Worm (Caenorhabditis elegans): ENCODE results near the gene tbc-20.
A peak's percentile ranks its signal among the peaks of the same experiment; 100 is the strongest.

- TF ChIP-seq F13C5.2 (tag; optimal IDR thresholded peaks at IDR 0.05): no peak
- no peak for TF ChIP-seq ama-1 (optimal IDR thresholded peaks at IDR 0.05)
- no peak for TF ChIP-seq tbx-37 (GFP tag; conservative IDR thresholded peaks at IDR 0.05)
- TF ChIP-seq hmg-4 (GFP tag; optimal IDR thresholded peaks at IDR 0.05): no peak
- no peak for TF ChIP-seq aly-1 (tag; optimal IDR thresholded peaks at IDR 0.05)
- no peak for TF ChIP-seq scrt-1 (GFP tag; IDR thresholded peaks at IDR 0.05)
- no peak for TF ChIP-seq pes-1 (GFP tag; IDR thresholded peaks at IDR 0.05)
- no peak for TF ChIP-seq hnd-1 (tag; optimal IDR thresholded peaks at IDR 0.05)
- no peak for TF ChIP-seq tra-4 (tag; optimal IDR thresholded peaks at IDR 0.05)
- no peak for TF ChIP-seq sea-1 (GFP tag; conservative IDR thresholded peaks at IDR 0.05)
- TF ChIP-seq ceh-36 (tag; optimal IDR thresholded peaks at IDR 0.05): peak; percentile 6
These were observed 33.8 kb downstream of the tbc-20 start for ce11 chrII:14832055-14832454.

All from whole organism, early embryonic.